Fruit fly (Drosophila melanogaster): ENCODE data around the gene Ekar.

DNA sequence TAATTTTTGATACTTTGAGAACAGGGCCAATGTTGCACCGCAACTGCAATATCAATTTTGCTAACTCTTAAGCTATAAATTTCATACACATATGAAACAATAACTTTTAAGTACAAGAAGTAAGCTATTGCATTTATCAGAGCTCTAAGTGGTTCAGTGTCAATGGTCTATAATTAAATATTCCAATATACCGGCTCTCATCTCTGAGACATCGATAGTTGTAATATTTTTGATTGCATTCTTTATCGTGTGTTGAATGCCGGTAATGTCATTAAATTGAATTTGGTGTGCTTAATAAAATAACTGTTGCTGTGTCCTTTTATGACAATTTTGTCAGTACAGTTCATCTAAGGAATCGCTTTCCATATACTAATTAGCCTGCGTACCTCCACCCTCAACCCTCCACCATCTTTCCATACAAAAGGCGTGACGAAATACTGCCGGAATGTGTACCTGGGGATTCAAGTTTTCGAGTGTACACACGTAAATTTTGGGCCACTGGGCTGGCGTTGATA is 24.6 kb upstream of the Ekar start, which contains the start of gene CG11360:
- no peak for TF ChIP-seq pad (GFP tag; optimal IDR thresholded peaks at IDR 0.05)
- no peak for TF ChIP-seq CG14711 (tag; optimal IDR thresholded peaks at IDR 0.05)
- TF ChIP-seq Mnt (GFP tag; optimal IDR thresholded peaks at IDR 0.05): no peak
- no peak for TF ChIP-seq tj (GFP tag; optimal IDR thresholded peaks at IDR 0.05)
- no peak for TF ChIP-seq bab1 (GFP tag; optimal IDR thresholded peaks at IDR 0.05)
- TF ChIP-seq kay (GFP tag; ENCODE audit: borderline replicate concordance): no peak
- no peak for TF ChIP-seq cnc (optimal IDR thresholded peaks at IDR 0.05)
- TF ChIP-seq ovo (GFP tag; optimal IDR thresholded peaks at IDR 0.05): no peak
- no peak for TF ChIP-seq Clk (GFP tag; optimal IDR thresholded peaks at IDR 0.05)
